Worm (Caenorhabditis elegans) whole organism, midembryonic: ENCODE measurements around the gene T07E3.2.

Source experiments
- cog-1 ChIP-seq: sonication (generic microtip); optimal IDR thresholded peaks from 2 replicates; lab custom pipeline; 2016; ENCODE audit warnings: missing genetic modification characterization, missing compliant biosample characterization
- flt-1 ChIP-seq: fragments of 200-800 bp; sonication (Bioruptor generic); IDR thresholded peaks from 2 replicates; pipeline ENCODE4 v1.3.6; 2022; ENCODE audit warnings: missing genetic modification characterization, missing compliant biosample characterization
- klf-2 ChIP-seq: fragments of 200-800 bp; sonication (Bioruptor generic); conservative IDR thresholded peaks from 2 replicates; pipeline ENCODE4 v1.3.6; 2022; ENCODE audit warnings: missing genetic modification reagents, missing genetic modification characterization, missing compliant biosample characterization
- ref-1 ChIP-seq: fragments of 200-800 bp; sonication (Bioruptor generic); conservative IDR thresholded peaks from 2 replicates; pipeline ENCODE4 v1.3.6; 2022; ENCODE audit warnings: missing genetic modification reagents, missing genetic modification characterization, missing compliant biosample characterization
- ztf-23 ChIP-seq: fragments of 200-800 bp; sonication (Bioruptor generic); IDR thresholded peaks from 2 replicates; pipeline ENCODE4 v1.3.6; 2022; ENCODE audit warnings: missing genetic modification reagents, missing genetic modification characterization, missing compliant biosample characterization
- ztf-29 ChIP-seq: fragments of 200-800 bp; sonication (Bioruptor generic); IDR thresholded peaks from 2 replicates; pipeline ENCODE4 v1.3.6; 2022; ENCODE audit warnings: missing genetic modification reagents, missing genetic modification characterization, missing compliant biosample characterization

ce11 chrIII:6945319-6945718 lies 38.8 kb downstream of the T07E3.2 start:
- TF ChIP-seq cog-1: no peak
- no peak for TF ChIP-seq ztf-29 (GFP tag; lab: Robert Waterston, UW)
- TF ChIP-seq ztf-23 (GFP tag; lab: Robert Waterston, UW): no peak
- no peak for TF ChIP-seq flt-1 (GFP tag; lab: Robert Waterston, UW)
- no peak for TF ChIP-seq ref-1 (GFP tag; lab: Robert Waterston, UW)
- TF ChIP-seq klf-2: no peak
